Worm (Caenorhabditis elegans): ENCODE measurements around the gene srx-59.

srx-59 gene

DNA sequence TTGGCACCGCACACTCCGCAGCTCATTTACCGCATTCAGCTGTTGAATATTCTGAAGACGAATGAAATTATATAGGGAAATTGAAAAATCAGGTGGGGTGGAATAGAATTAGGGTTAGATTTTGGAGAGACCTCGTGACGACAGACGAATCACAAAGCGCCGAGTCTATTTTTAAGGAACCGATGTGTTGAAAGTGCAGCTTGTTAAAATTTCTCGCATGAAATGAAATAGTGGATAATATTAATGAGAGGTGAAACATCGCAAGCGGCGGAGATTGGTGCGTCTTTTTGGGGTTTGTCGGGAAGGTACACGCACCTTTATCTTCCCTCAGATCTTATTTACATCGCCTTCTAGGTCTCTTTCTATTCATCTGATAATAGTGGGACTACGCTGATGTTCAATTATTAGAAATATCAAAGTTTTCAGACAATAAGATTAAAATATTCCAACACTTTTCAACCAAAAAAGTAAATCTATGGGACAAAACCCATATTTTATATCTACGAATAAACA is 18.0 kb downstream of the srx-59 start, which contains the start of gene nhr-140:
TSS of gene nhr-140 (minus strand) at position 51 of the 513 bp plus-strand sequence.
- no peak for TF ChIP-seq sem-2 (GFP tag; optimal IDR thresholded peaks at IDR 0.05)
- no peak for TF ChIP-seq snpc-4 (tag; optimal IDR thresholded peaks at IDR 0.05)
- TF ChIP-seq elt-1 (tag; optimal IDR thresholded peaks at IDR 0.05; ENCODE audit: borderline replicate concordance, insufficient read depth): peak; percentile 93
- no peak for TF ChIP-seq lsy-2 (tag; optimal IDR thresholded peaks at IDR 0.05)

DNA sequence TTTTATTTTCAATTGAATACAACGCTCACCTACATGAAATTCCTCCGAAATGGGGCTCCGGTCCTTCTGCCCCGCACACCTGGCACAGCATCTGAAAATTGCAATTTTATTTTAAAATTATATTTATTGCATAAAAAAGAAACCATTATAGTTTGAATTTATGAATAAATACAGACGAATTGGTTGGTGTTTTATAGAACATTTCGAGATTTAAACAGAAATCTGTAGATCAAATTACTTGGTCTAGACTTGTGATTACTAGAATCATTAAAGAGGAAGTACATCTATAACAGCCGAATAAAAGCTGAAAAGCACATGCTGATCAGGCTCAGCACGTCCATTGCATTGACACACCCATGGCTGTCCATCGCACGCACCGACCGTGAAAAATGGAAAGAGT is 20.1 kb downstream of the srx-59 start, which contains the start of gene nhr-162:
TSS of gene nhr-162 (minus strand) at position 101 of the 400 bp plus-strand sequence.
- TF ChIP-seq ceh-43 (GFP tag; optimal IDR thresholded peaks at IDR 0.05): no peak
- no peak for TF ChIP-seq nhr-28 (tag; optimal IDR thresholded peaks at IDR 0.05)
- no peak for TF ChIP-seq unc-62 (GFP tag; optimal IDR thresholded peaks at IDR 0.05)
- TF ChIP-seq blmp-1 (tag; optimal IDR thresholded peaks at IDR 0.05): no peak
- TF ChIP-seq nhr-2 (tag; optimal IDR thresholded peaks at IDR 0.05): no peak
- no peak for TF ChIP-seq elt-1 (tag; optimal IDR thresholded peaks at IDR 0.05; ENCODE audit: borderline replicate concordance, insufficient read depth)
- TF ChIP-seq ceh-83 (GFP tag; optimal IDR thresholded peaks at IDR 0.05): no peak
- no peak for TF ChIP-seq ham-2 (GFP tag; optimal IDR thresholded peaks at IDR 0.05)
- no peak for TF ChIP-seq nhr-12 (tag; optimal IDR thresholded peaks at IDR 0.05)
- no peak for TF ChIP-seq mls-2 (tag; optimal IDR thresholded peaks at IDR 0.05)
- no peak for TF ChIP-seq lin-13 (tag; optimal IDR thresholded peaks at IDR 0.05)
- TF ChIP-seq unc-39 (tag; optimal IDR thresholded peaks at IDR 0.05): no peak
- no peak for TF ChIP-seq lsy-2 (tag; optimal IDR thresholded peaks at IDR 0.05)
- TF ChIP-seq mab-5 (tag; optimal IDR thresholded peaks at IDR 0.05): no peak
- TF ChIP-seq M03D4.4 (tag; optimal IDR thresholded peaks at IDR 0.05): no peak
- TF ChIP-seq flh-1 (GFP tag; optimal IDR thresholded peaks at IDR 0.05): no peak
- TF ChIP-seq tbx-8 (GFP tag; optimal IDR thresholded peaks at IDR 0.05): no peak

DNA sequence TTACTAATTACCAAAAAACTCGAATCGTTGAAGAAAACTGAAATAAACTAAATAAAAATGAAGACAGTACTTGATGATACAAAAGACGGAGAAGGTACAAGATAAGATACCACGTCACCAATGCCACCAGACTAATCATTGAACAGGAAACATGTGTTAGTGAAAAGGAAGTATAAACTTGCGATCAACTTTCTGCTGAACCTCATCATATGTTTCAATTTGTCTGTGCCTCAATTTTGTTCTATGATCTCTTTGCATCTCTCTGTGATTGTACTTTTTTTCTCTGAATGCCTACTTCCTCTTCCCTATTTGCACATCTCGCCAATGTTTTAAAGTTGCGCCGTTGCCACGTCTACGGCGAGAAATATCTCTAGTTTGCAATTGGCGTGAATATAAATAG is 22.3 kb downstream of the srx-59 start:
- TF ChIP-seq unc-62 (GFP tag; optimal IDR thresholded peaks at IDR 0.05): no peak
- TF ChIP-seq ceh-39 (tag; optimal IDR thresholded peaks at IDR 0.05): no peak
- no peak for TF ChIP-seq lin-13 (tag; optimal IDR thresholded peaks at IDR 0.05)
- no peak for TF ChIP-seq ceh-83 (GFP tag; optimal IDR thresholded peaks at IDR 0.05)
- TF ChIP-seq elt-3 (tag; optimal IDR thresholded peaks at IDR 0.05): no peak

DNA sequence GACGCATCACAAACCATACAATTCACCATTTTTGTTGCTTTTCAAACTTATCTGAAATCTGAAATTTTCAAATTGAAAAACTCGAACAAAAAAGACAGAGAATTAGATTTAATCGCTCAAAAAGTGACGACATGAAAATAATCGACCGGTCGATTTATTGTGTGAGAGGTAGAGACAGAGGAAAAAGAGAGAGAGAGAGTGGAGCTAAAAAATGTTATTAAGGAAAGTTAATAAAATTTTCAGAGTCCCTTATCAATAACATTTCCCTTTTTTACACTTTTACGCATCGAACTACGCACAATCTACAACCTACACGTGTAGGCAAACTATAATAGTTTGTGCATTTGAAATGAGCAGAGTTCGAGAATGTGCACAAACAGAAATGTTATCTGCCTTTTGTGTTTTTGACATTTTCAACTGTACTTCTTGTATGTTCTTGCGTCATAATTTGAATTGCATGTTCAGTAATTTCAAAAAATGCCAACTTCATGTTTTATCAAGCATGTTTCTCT is 25.4 kb downstream of the srx-59 start, which contains the start of gene nhr-107:
TSS of gene nhr-107 (minus strand) at position 51 of the 512 bp plus-strand sequence.
- TF ChIP-seq zip-8 (tag; optimal IDR thresholded peaks at IDR 0.05): peak; percentile 22
- TF ChIP-seq lin-13 (tag; optimal IDR thresholded peaks at IDR 0.05): no peak
- no peak for TF ChIP-seq lin-32 (GFP tag; optimal IDR thresholded peaks at IDR 0.05)

DNA sequence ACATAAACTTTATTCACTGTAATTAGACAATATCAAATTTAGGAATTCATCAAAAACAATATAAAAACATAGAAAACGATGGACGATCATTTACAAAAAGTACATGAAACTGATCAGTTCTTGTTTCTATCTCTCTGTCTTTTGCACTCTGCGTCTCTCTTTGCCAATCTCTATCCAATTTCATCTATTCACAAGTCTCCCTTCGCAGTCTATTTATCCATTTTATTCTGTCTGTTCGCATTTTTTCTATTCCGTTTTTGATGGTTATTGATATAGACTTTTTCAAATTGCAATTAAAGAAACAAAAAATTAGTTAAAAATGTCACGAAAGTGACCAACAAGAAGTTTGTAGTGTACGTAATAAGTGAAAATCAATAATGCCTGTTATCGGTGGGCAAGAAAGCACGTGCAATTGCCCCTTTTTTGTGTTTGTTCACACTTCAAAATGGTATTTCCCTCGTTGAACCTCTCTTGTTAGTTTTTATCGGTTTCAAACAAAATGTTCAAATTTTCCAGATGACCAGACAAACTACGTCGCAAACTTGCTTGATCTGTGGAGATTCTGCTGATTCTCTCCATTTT is 26.7 kb downstream of the srx-59 start, which contains the start of gene nhr-42:
TSS of gene nhr-42 (plus strand) at position 517 of the 582 bp plus-strand sequence.
- no peak for TF ChIP-seq lin-13 (tag; optimal IDR thresholded peaks at IDR 0.05)

DNA sequence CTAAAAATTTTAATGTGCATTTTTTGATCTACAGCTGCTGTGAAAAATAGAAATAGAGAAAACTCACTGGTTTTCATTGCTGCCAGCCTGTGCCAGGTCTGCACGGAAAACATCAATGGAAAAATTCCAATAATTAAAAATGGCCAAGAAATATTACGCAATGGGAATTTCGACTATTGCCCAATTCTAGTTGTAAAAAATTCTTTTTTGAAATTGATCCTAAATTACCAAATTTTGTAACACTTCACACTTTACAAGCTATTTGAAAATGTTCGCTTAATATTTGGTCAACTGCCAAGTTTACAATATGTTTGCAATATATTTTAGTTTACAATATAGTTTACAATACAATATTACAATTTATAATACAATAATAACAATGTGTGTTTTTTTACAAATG is 29.1 kb downstream of the srx-59 start:
- no peak for TF ChIP-seq nhr-28 (tag; optimal IDR thresholded peaks at IDR 0.05)
- peak; percentile 71 for TF ChIP-seq zip-8 (tag; optimal IDR thresholded peaks at IDR 0.05)

DNA sequence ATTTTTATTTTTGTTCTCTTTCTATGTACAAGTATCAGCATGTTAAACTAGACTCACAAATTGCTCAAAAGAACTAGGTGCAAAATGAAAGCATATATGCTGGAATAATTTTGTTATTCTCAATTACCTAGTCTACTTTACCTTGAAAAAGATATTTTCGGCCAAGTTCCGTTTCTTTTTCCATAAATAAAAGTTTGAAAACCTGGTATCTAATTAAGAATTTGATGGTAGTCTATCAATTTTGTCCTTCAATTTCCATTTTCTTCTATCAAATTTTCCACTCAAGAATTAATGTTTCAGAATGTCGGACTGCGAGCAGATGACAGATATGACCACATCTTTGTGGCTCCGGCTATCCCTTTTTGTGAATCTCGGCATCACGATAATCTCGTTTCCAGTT is 32.2 kb downstream of the srx-59 start, which contains the start of gene srab-4:
TSS of gene srab-4 (plus strand) at position 301 of the 400 bp plus-strand sequence.
- TF ChIP-seq zip-8 (tag; optimal IDR thresholded peaks at IDR 0.05) (no peak), cnd-1 (tag; optimal IDR thresholded peaks at IDR 0.05) (no peak), ceh-39 (tag; optimal IDR thresholded peaks at IDR 0.05) (no peak), M03D4.4 (tag; optimal IDR thresholded peaks at IDR 0.05) (no peak), ces-1 (GFP tag; optimal IDR thresholded peaks at IDR 0.05) (no peak), nhr-76 (tag; optimal IDR thresholded peaks at IDR 0.05) (no peak), unc-62 (GFP tag; optimal IDR thresholded peaks at IDR 0.05) (no peak), sem-2 (GFP tag; optimal IDR thresholded peaks at IDR 0.05) (no peak), ztf-11 (tag; optimal IDR thresholded peaks at IDR 0.05) (no peak), unc-39 (tag; optimal IDR thresholded peaks at IDR 0.05) (no peak), lsy-2 (tag; optimal IDR thresholded peaks at IDR 0.05) (no peak), nhr-28 (tag; optimal IDR thresholded peaks at IDR 0.05) (no peak), unc-120 (tag; optimal IDR thresholded peaks at IDR 0.05; ENCODE audit: poor library complexity, severe bottlenecking) (no peak), ham-2 (GFP tag; optimal IDR thresholded peaks at IDR 0.05) (no peak), sptf-1 (tag; optimal IDR thresholded peaks at IDR 0.05) (no peak), elt-3 (tag; optimal IDR thresholded peaks at IDR 0.05) (no peak)

Measured in whole organism, mixed stage, embryonic.